Worm (Caenorhabditis elegans) whole organism, early embryonic: ENCODE results near the gene F59F3.6.

Experiments used
- B0310.2 ChIP-seq: sonication (generic microtip); optimal IDR thresholded peaks from 2 replicates; lab custom pipeline; 2016; ENCODE audit warnings: mild to moderate bottlenecking, missing genetic modification characterization, missing compliant biosample characterization
- flt-1 ChIP-seq: fragments of 200-800 bp; sonication (Bioruptor generic); IDR thresholded peaks from 2 replicates; pipeline ENCODE4 v1.3.6; 2022; ENCODE audit warnings: missing genetic modification characterization, missing compliant biosample characterization
- hmbx-1 ChIP-seq: sonication (generic microtip); optimal IDR thresholded peaks from 2 replicates; lab custom pipeline; 2016; ENCODE audit warnings: mild to moderate bottlenecking, missing genetic modification characterization, missing compliant biosample characterization

ce11 chrX:11010565-11010964 lies 11.5 kb upstream of the F59F3.6 start, which contains the start of gene F58A3.4:
- TF ChIP-seq flt-1 (GFP tag; lab: Robert Waterston, UW) (no peak), hmbx-1 (tag; lab: Kevin White, UChicago) (no peak), B0310.2 (tag; lab: Kevin White, UChicago) (no peak)
